Worm (Caenorhabditis elegans) whole organism, L1 larva: ENCODE results near the gene msra-1.

Source experiments
- C16A3.4 ChIP-seq: fragments of 150-350 bp; optimal IDR thresholded peaks from 2 replicates; lab custom pipeline; 2014; ENCODE audit warnings: missing biosample characterization, missing genetic modification characterization
- F16B12.6 ChIP-seq: fragments of 150-350 bp; optimal IDR thresholded peaks from 2 replicates; lab custom pipeline; 2014; ENCODE audit warnings: missing biosample characterization, missing genetic modification characterization
- alr-1 ChIP-seq: fragments of 200-800 bp; sonication (Bioruptor generic); optimal IDR thresholded peaks from 2 replicates; lab custom pipeline; 2018; ENCODE audit warnings: borderline replicate concordance, mild to moderate bottlenecking, missing genetic modification characterization, missing compliant biosample characterization
- aly-2 ChIP-seq: fragments of 150-350 bp; optimal IDR thresholded peaks from 2 replicates; lab custom pipeline; 2014; ENCODE audit warnings: missing biosample characterization, missing genetic modification characterization
- ama-1 ChIP-seq: fragments of 150-350 bp; optimal IDR thresholded peaks from 2 replicates; lab custom pipeline; 2014
- ceh-63 ChIP-seq: fragments of 200-800 bp; sonication (Bioruptor generic); optimal IDR thresholded peaks from 2 replicates; lab custom pipeline; 2018; ENCODE audit warnings: mild to moderate bottlenecking, missing genetic modification characterization, missing compliant biosample characterization
- ceh-82 ChIP-seq, 3 experiments: fragments of 150-350 bp in 1 of 3; sonication (generic microtip) in 2 of 3; optimal IDR thresholded peaks; 2 replicates each; lab custom pipeline; 2014 to 2017; ENCODE audit warnings: missing biosample characterization in 3 of 3, missing genetic modification characterization in 3 of 3
- ceh-90 ChIP-seq: sonication (generic microtip); optimal IDR thresholded peaks from 2 replicates; lab custom pipeline; 2016; ENCODE audit warnings: missing genetic modification characterization, missing compliant biosample characterization
- efl-1 ChIP-seq, 4 experiments: fragments of 150-350 bp; optimal IDR thresholded peaks in 3 of 4; peaks in 1 of 4; 1 replicate in 1 of 4; 2 replicates in 3 of 4; lab custom pipeline; 2014; ENCODE audit warnings: missing biosample characterization in 2 of 4, missing genetic modification characterization in 2 of 4, missing genetic modification reagents in 2 of 4
- efl-3 ChIP-seq: fragments of 200-800 bp; sonication (Bioruptor generic); optimal IDR thresholded peaks from 2 replicates; lab custom pipeline; 2018; ENCODE audit warnings: mild to moderate bottlenecking, missing genetic modification characterization, missing compliant biosample characterization
- egl-27 ChIP-seq, 2 experiments: fragments of 150-350 bp in 1 of 2; sonication (generic microtip); optimal IDR thresholded peaks; 3 replicates each; lab custom pipeline; 2017 to 2018; ENCODE audit warnings: missing biosample characterization in 2 of 2, missing genetic modification characterization in 2 of 2, missing genetic modification reagents in 2 of 2
- elt-2 ChIP-seq: sonication (generic microtip); optimal IDR thresholded peaks from 2 replicates; lab custom pipeline; 2016; ENCODE audit warnings: missing genetic modification characterization, mild to moderate bottlenecking, inconsistent platforms, missing compliant biosample characterization, missing genetic modification reagents
- ets-5 ChIP-seq: fragments of 200-800 bp; sonication (Bioruptor generic); IDR thresholded peaks from 2 replicates; pipeline ENCODE4 v1.3.6; 2022; ENCODE audit warnings: missing genetic modification characterization, missing compliant biosample characterization
- fkh-10 ChIP-seq: sonication (generic microtip); optimal IDR thresholded peaks from 2 replicates; lab custom pipeline; 2017; ENCODE audit warnings: missing biosample characterization, missing genetic modification reagents, missing genetic modification characterization
- fkh-4 ChIP-seq: sonication (generic microtip); optimal IDR thresholded peaks from 2 replicates; lab custom pipeline; 2016; ENCODE audit warnings: missing compliant biosample characterization, missing genetic modification characterization, borderline replicate concordance
- fkh-8 ChIP-seq: sonication (generic microtip); optimal IDR thresholded peaks from 2 replicates; lab custom pipeline; 2016; ENCODE audit warnings: mild to moderate bottlenecking, missing genetic modification characterization, missing compliant biosample characterization
- grh-1 ChIP-seq: fragments of 200-800 bp; sonication (Bioruptor generic); IDR thresholded peaks from 2 replicates; pipeline ENCODE4 v1.3.6; 2022; ENCODE audit warnings: missing genetic modification reagents, missing genetic modification characterization, missing compliant biosample characterization
- hlh-17 ChIP-seq: fragments of 200-800 bp; sonication (Bioruptor generic); optimal IDR thresholded peaks from 2 replicates; lab custom pipeline; 2018; ENCODE audit warnings: missing genetic modification characterization, mild to moderate bottlenecking, missing compliant biosample characterization, moderate library complexity, borderline replicate concordance
- hlh-4 ChIP-seq: sonication (generic microtip); optimal IDR thresholded peaks from 2 replicates; lab custom pipeline; 2016; ENCODE audit warnings: mild to moderate bottlenecking, missing genetic modification characterization, missing compliant biosample characterization
- hpl-2 ChIP-seq: fragments of 150-350 bp; optimal IDR thresholded peaks from 2 replicates; lab custom pipeline; 2014; ENCODE audit warnings: missing biosample characterization, missing genetic modification reagents, missing genetic modification characterization
- irx-1 ChIP-seq: sonication (generic microtip); optimal IDR thresholded peaks from 2 replicates; lab custom pipeline; 2016; ENCODE audit warnings: missing genetic modification characterization, missing compliant biosample characterization
- isw-1 ChIP-seq: fragments of 200-800 bp; sonication (Bioruptor generic); IDR thresholded peaks from 2 replicates; pipeline ENCODE4 v1.3.6; 2022; ENCODE audit warnings: missing genetic modification characterization, missing compliant biosample characterization
- jun-1 ChIP-seq: fragments of 150-350 bp; optimal IDR thresholded peaks from 2 replicates; lab custom pipeline; 2014; ENCODE audit warnings: missing biosample characterization, missing genetic modification reagents, missing genetic modification characterization
- lin-14 ChIP-seq: fragments of 200-800 bp; sonication (Bioruptor generic); optimal IDR thresholded peaks from 2 replicates; lab custom pipeline; 2018; ENCODE audit warnings: mild to moderate bottlenecking, missing genetic modification characterization, moderate library complexity, missing compliant biosample characterization
- lin-15B ChIP-seq: fragments of 150-350 bp; sonication (generic microtip); optimal IDR thresholded peaks from 3 replicates; lab custom pipeline; 2014; ENCODE audit warnings: missing biosample characterization, missing genetic modification characterization
- lin-35 ChIP-seq, 2 experiments: fragments of 150-350 bp; optimal IDR thresholded peaks; 2 replicates each; lab custom pipeline; 2014; ENCODE audit warnings: missing biosample characterization in 2 of 2, missing genetic modification characterization in 2 of 2, missing genetic modification reagents in 2 of 2
- lin-39 ChIP-seq: fragments of 150-350 bp; optimal IDR thresholded peaks from 2 replicates; lab custom pipeline; 2014; ENCODE audit warnings: missing biosample characterization, missing genetic modification reagents, missing genetic modification characterization
- lir-3 ChIP-seq: sonication (generic microtip); optimal IDR thresholded peaks from 2 replicates; lab custom pipeline; 2016; ENCODE audit warnings: mild to moderate bottlenecking, missing genetic modification characterization, moderate library complexity, missing compliant biosample characterization; ENCODE audit not compliant: poor library complexity
- mef-2 ChIP-seq: fragments of 150-350 bp; optimal IDR thresholded peaks from 2 replicates; lab custom pipeline; 2014; ENCODE audit warnings: missing biosample characterization, missing genetic modification characterization
- mep-1 ChIP-seq: fragments of 150-350 bp; optimal IDR thresholded peaks from 2 replicates; lab custom pipeline; 2014; ENCODE audit warnings: missing biosample characterization, missing genetic modification characterization
- nhr-11 ChIP-seq: fragments of 150-350 bp; optimal IDR thresholded peaks from 2 replicates; lab custom pipeline; 2014; ENCODE audit warnings: missing biosample characterization, missing genetic modification characterization
- nhr-19 ChIP-seq: fragments of 200-800 bp; sonication (Bioruptor generic); conservative IDR thresholded peaks from 2 replicates; pipeline ENCODE4 v1.3.6; 2022; ENCODE audit warnings: missing genetic modification characterization, missing compliant biosample characterization
- nhr-20 ChIP-seq: sonication (generic microtip); optimal IDR thresholded peaks from 2 replicates; lab custom pipeline; 2016; ENCODE audit warnings: mild to moderate bottlenecking, missing genetic modification characterization, missing compliant biosample characterization
- nhr-237 ChIP-seq: fragments of 150-350 bp; optimal IDR thresholded peaks from 2 replicates; lab custom pipeline; 2014; ENCODE audit warnings: missing biosample characterization, missing genetic modification characterization
- nhr-77 ChIP-seq: fragments of 150-350 bp; optimal IDR thresholded peaks from 2 replicates; lab custom pipeline; 2014; ENCODE audit warnings: missing biosample characterization, missing genetic modification characterization
- nhr-84 ChIP-seq: sonication (generic microtip); optimal IDR thresholded peaks from 2 replicates; lab custom pipeline; 2017; ENCODE audit warnings: missing biosample characterization, missing genetic modification characterization
- nhr-85 ChIP-seq: sonication (generic microtip); peaks from one replicate; lab custom pipeline; 2016; ENCODE audit warnings: missing genetic modification characterization, inconsistent platforms, missing compliant biosample characterization
- nhr-90 ChIP-seq: sonication (generic microtip); optimal IDR thresholded peaks from 2 replicates; lab custom pipeline; 2016; ENCODE audit warnings: mild to moderate bottlenecking, missing genetic modification characterization, missing compliant biosample characterization; ENCODE audit not compliant: poor library complexity
- pax-3 ChIP-seq: fragments of 200-800 bp; sonication (Bioruptor generic); optimal IDR thresholded peaks from 2 replicates; lab custom pipeline; 2018; ENCODE audit warnings: mild to moderate bottlenecking, missing genetic modification characterization, moderate library complexity, missing compliant biosample characterization
- rnt-1 ChIP-seq: sonication (generic microtip); optimal IDR thresholded peaks from 2 replicates; lab custom pipeline; 2016; ENCODE audit warnings: mild to moderate bottlenecking, missing genetic modification characterization, moderate library complexity, missing compliant biosample characterization
- skn-1 ChIP-seq: fragments of 150-350 bp; optimal IDR thresholded peaks from 2 replicates; lab custom pipeline; 2014; ENCODE audit warnings: missing biosample characterization, missing genetic modification characterization
- snpc-4 ChIP-seq: fragments of 150-350 bp; optimal IDR thresholded peaks from 2 replicates; lab custom pipeline; 2014; ENCODE audit warnings: missing biosample characterization, missing genetic modification characterization
- snu-23 ChIP-seq: sonication (generic microtip); optimal IDR thresholded peaks from 2 replicates; lab custom pipeline; 2016; ENCODE audit warnings: missing genetic modification characterization, missing compliant biosample characterization
- sptf-1 ChIP-seq: fragments of 150-350 bp; optimal IDR thresholded peaks from 2 replicates; lab custom pipeline; 2014; ENCODE audit warnings: missing biosample characterization, missing genetic modification characterization
- sup-37 ChIP-seq: fragments of 200-800 bp; sonication (Bioruptor generic); optimal IDR thresholded peaks from 2 replicates; lab custom pipeline; 2018; ENCODE audit warnings: mild to moderate bottlenecking, missing genetic modification characterization, missing compliant biosample characterization
- swsn-7 ChIP-seq: sonication (generic microtip); optimal IDR thresholded peaks from 2 replicates; lab custom pipeline; 2016; ENCODE audit warnings: missing genetic modification characterization, missing compliant biosample characterization
- tbx-2 ChIP-seq: sonication (generic microtip); optimal IDR thresholded peaks from 2 replicates; lab custom pipeline; 2016; ENCODE audit warnings: missing genetic modification characterization, missing compliant biosample characterization
- tlp-1 ChIP-seq: fragments of 150-350 bp; optimal IDR thresholded peaks from 2 replicates; lab custom pipeline; 2014; ENCODE audit warnings: missing biosample characterization, missing genetic modification characterization
- unc-30 ChIP-seq: sonication (generic microtip); optimal IDR thresholded peaks from 2 replicates; lab custom pipeline; 2017; ENCODE audit warnings: missing biosample characterization, missing genetic modification characterization
- unc-86 ChIP-seq: sonication (generic microtip); optimal IDR thresholded peaks from 2 replicates; lab custom pipeline; 2016; ENCODE audit warnings: missing genetic modification characterization, missing compliant biosample characterization
- unc-98 ChIP-seq: fragments of 200-800 bp; sonication (Bioruptor generic); IDR thresholded peaks from 2 replicates; pipeline ENCODE4 v1.3.6; 2022; ENCODE audit warnings: missing genetic modification characterization, missing compliant biosample characterization
- vab-15 ChIP-seq: sonication (generic microtip); optimal IDR thresholded peaks from 2 replicates; lab custom pipeline; 2017; ENCODE audit warnings: missing genotype, mild to moderate bottlenecking, missing genetic modification characterization, missing compliant biosample characterization
- zip-4 ChIP-seq: fragments of 200-800 bp; sonication (Bioruptor generic); optimal IDR thresholded peaks from 2 replicates; lab custom pipeline; 2018; ENCODE audit warnings: mild to moderate bottlenecking, missing genetic modification characterization, moderate library complexity, missing compliant biosample characterization
- ztf-4 ChIP-seq: fragments of 150-350 bp; optimal IDR thresholded peaks from 2 replicates; lab custom pipeline; 2014; ENCODE audit warnings: missing biosample characterization, missing genetic modification characterization

The msra-1 gene

ce11 chrII:7363990-7364455, at the start of gene msra-1:
TSS of gene msra-1 (minus strand) at chrII:7364040.
- TF ChIP-seq nhr-237 (tag; lab: Kevin White, UChicago) (no peak), irx-1 (tag; lab: Kevin White, UChicago) (no peak), elt-2 (tag; lab: Kevin White, UChicago) (peak; percentile 38), hpl-2 (GFP tag; lab: Kevin White, UChicago) (no peak), nhr-19 (GFP tag; lab: Robert Waterston, UW) (no peak), C16A3.4 (tag; lab: Kevin White, UChicago) (no peak), alr-1 (tag; lab: Kevin White, UChicago) (no peak), jun-1 (tag; lab: Kevin White, UChicago) (no peak), nhr-90 (tag; lab: Kevin White, UChicago) (no peak), nhr-77 (tag; lab: Kevin White, UChicago) (no peak), rnt-1 (peak; percentile 40), pax-3 (tag; lab: Kevin White, UChicago) (no peak), snpc-4 (tag; lab: Kevin White, UChicago) (no peak), swsn-7 (tag; lab: Kevin White, UChicago) (no peak), nhr-11 (tag; lab: Kevin White, UChicago) (no peak), fkh-4 (tag; lab: Kevin White, UChicago) (no peak), fkh-10 (no peak), skn-1 (peak; percentile 98), lin-39 (tag; lab: Kevin White, UChicago) (no peak), ama-1 (lab: Kevin White, UChicago) (no peak), ets-5 (GFP tag; lab: Robert Waterston, UW) (no peak), ceh-63 (no peak), aly-2 (tag; lab: Kevin White, UChicago) (no peak), ceh-90 (tag; lab: Kevin White, UChicago) (no peak), ceh-82 (tag; optimal IDR thresholded peaks at IDR 0.05; lab: Kevin White, UChicago) (no peak), lin-14 (GFP tag; lab: Kevin White, UChicago) (peak; percentile 49), mep-1 (tag; lab: Kevin White, UChicago) (peak; percentile 50), sup-37 (no peak), F16B12.6 (tag; lab: Kevin White, UChicago) (no peak), ztf-4 (tag; lab: Kevin White, UChicago) (no peak), efl-3 (GFP tag; lab: Kevin White, UChicago) (no peak), tlp-1 (tag; lab: Kevin White, UChicago) (no peak), sptf-1 (tag; lab: Kevin White, UChicago) (no peak), isw-1 (no peak), grh-1 (GFP tag; lab: Robert Waterston, UW) (no peak), nhr-20 (tag; lab: Kevin White, UChicago) (peak; percentile 36), lin-35 (GFP tag; optimal IDR thresholded peaks at IDR 0.05; lab: Kevin White, UChicago) (peak in 1 of 2 experiments; percentile 24), egl-27 (tag; optimal IDR thresholded peaks at IDR 0.05; lab: Kevin White, UChicago) (no peak), tbx-2 (tag; lab: Kevin White, UChicago) (no peak), fkh-8 (tag; lab: Kevin White, UChicago) (no peak), lin-15B (tag; lab: Kevin White, UChicago) (no peak), unc-98 (GFP tag; lab: Robert Waterston, UW) (no peak), unc-86 (no peak), vab-15 (tag; lab: Kevin White, UChicago) (no peak), snu-23 (GFP tag; lab: Kevin White, UChicago) (peak; percentile 48), unc-30 (tag; lab: Kevin White, UChicago) (no peak), hlh-4 (no peak), hlh-17 (no peak), mef-2 (tag; lab: Kevin White, UChicago) (no peak), lir-3 (tag; lab: Kevin White, UChicago) (peak; percentile 32), zip-4 (no peak), nhr-84 (tag; lab: Kevin White, UChicago) (no peak), efl-1 (optimal IDR thresholded peaks at IDR 0.05; lab: Kevin White, UChicago) (peak; percentile 11 to 38), efl-1 (GFP tag; optimal IDR thresholded peaks at IDR 0.05 in 1 of 2; lab: Kevin White, UChicago) (peak in 1 of 2 experiments; percentile 78), nhr-85 (tag; lab: Kevin White, UChicago) (no peak)
